Worm (Caenorhabditis elegans) whole organism, mixed stage, embryonic: ENCODE measurements around the gene del-5.

ENCODE experiments used
- M03D4.4 ChIP-seq: sonication (generic microtip); optimal IDR thresholded peaks from 2 replicates; lab custom pipeline; 2017; ENCODE audit warnings: mild to moderate bottlenecking, missing genetic modification characterization, missing compliant biosample characterization
- bed-3 ChIP-seq: fragments of 200-800 bp; sonication (Bioruptor generic); optimal IDR thresholded peaks from 3 replicates; lab custom pipeline; 2018; ENCODE audit warnings: mild to moderate bottlenecking, missing genetic modification characterization, moderate library complexity, missing compliant biosample characterization
- blmp-1 ChIP-seq: fragments of 150-350 bp; optimal IDR thresholded peaks from 2 replicates; lab custom pipeline; 2014; ENCODE audit warnings: missing biosample characterization, missing genetic modification characterization
- ceh-39 ChIP-seq: fragments of 150-350 bp; optimal IDR thresholded peaks from 2 replicates; lab custom pipeline; 2014; ENCODE audit warnings: missing biosample characterization, missing genetic modification characterization
- ceh-43 ChIP-seq: fragments of 200-800 bp; sonication (Bioruptor generic); optimal IDR thresholded peaks from 2 replicates; lab custom pipeline; 2018; ENCODE audit warnings: mild to moderate bottlenecking, missing genetic modification characterization, moderate library complexity, missing compliant biosample characterization
- ces-1 ChIP-seq: fragments of 150-350 bp; optimal IDR thresholded peaks from 2 replicates; lab custom pipeline; 2014; ENCODE audit warnings: missing biosample characterization, missing genetic modification reagents, missing genetic modification characterization
- cnd-1 ChIP-seq: fragments of 200-800 bp; sonication (Bioruptor generic); optimal IDR thresholded peaks from 2 replicates; lab custom pipeline; 2018; ENCODE audit warnings: mild to moderate bottlenecking, missing genetic modification characterization, missing compliant biosample characterization
- drap-1 ChIP-seq: fragments of 200-800 bp; sonication (Bioruptor generic); optimal IDR thresholded peaks from 3 replicates; lab custom pipeline; 2018; ENCODE audit warnings: mild to moderate bottlenecking, missing genetic modification characterization, missing compliant biosample characterization
- elt-1 ChIP-seq: sonication (generic microtip); optimal IDR thresholded peaks from 2 replicates; lab custom pipeline; 2017; ENCODE audit warnings: missing genetic modification characterization, mild to moderate bottlenecking, missing compliant biosample characterization, antibody characterized with exemption, moderate library complexity, borderline replicate concordance; ENCODE audit not compliant: insufficient read depth
- elt-3 ChIP-seq: fragments of 150-350 bp; optimal IDR thresholded peaks from 2 replicates; lab custom pipeline; 2014; ENCODE audit warnings: missing biosample characterization, missing genetic modification characterization
- flh-1 ChIP-seq: fragments of 200-800 bp; sonication (Bioruptor generic); optimal IDR thresholded peaks from 2 replicates; lab custom pipeline; 2018; ENCODE audit warnings: mild to moderate bottlenecking, missing genetic modification characterization, moderate library complexity, missing compliant biosample characterization
- ham-2 ChIP-seq: fragments of 200-800 bp; sonication (Bioruptor generic); optimal IDR thresholded peaks from 2 replicates; lab custom pipeline; 2018; ENCODE audit warnings: mild to moderate bottlenecking, missing genetic modification characterization, missing compliant biosample characterization
- hlh-1 ChIP-seq: fragments of 150-350 bp; optimal IDR thresholded peaks from 2 replicates; lab custom pipeline; 2014; ENCODE audit warnings: missing biosample characterization, missing genetic modification reagents, missing genetic modification characterization
- lin-32 ChIP-seq: fragments of 200-800 bp; sonication (Bioruptor generic); optimal IDR thresholded peaks from 2 replicates; lab custom pipeline; 2018; ENCODE audit warnings: mild to moderate bottlenecking, missing genetic modification characterization, missing compliant biosample characterization
- lsy-2 ChIP-seq: fragments of 150-350 bp; optimal IDR thresholded peaks from 2 replicates; lab custom pipeline; 2014; ENCODE audit warnings: missing biosample characterization, missing genetic modification characterization
- mab-5 ChIP-seq: fragments of 150-350 bp; optimal IDR thresholded peaks from 2 replicates; lab custom pipeline; 2014; ENCODE audit warnings: missing biosample characterization, missing genetic modification characterization
- mep-1 ChIP-seq: fragments of 150-350 bp; optimal IDR thresholded peaks from 2 replicates; lab custom pipeline; 2017; ENCODE audit warnings: missing biosample characterization, missing genetic modification reagents, missing genetic modification characterization, inconsistent platforms
- mls-2 ChIP-seq: sonication (generic microtip); optimal IDR thresholded peaks from 2 replicates; lab custom pipeline; 2016; ENCODE audit warnings: mild to moderate bottlenecking, missing genetic modification characterization, moderate library complexity, missing compliant biosample characterization
- nhr-12 ChIP-seq: fragments of 150-350 bp; optimal IDR thresholded peaks from 2 replicates; lab custom pipeline; 2014; ENCODE audit warnings: missing biosample characterization, missing genetic modification characterization
- nhr-2 ChIP-seq: fragments of 150-350 bp; optimal IDR thresholded peaks from 2 replicates; lab custom pipeline; 2014; ENCODE audit warnings: missing biosample characterization, missing genetic modification characterization
- nhr-28 ChIP-seq: fragments of 150-350 bp; optimal IDR thresholded peaks from 2 replicates; lab custom pipeline; 2014; ENCODE audit warnings: missing biosample characterization, missing genetic modification characterization
- nhr-76 ChIP-seq: sonication (generic microtip); optimal IDR thresholded peaks from 2 replicates; lab custom pipeline; 2017; ENCODE audit warnings: missing biosample characterization, missing genetic modification characterization
- pha-4 ChIP-seq: fragments of 150-350 bp; optimal IDR thresholded peaks from 2 replicates; lab custom pipeline; 2018; ENCODE audit warnings: missing biosample characterization, missing genetic modification reagents, missing genetic modification characterization
- snpc-4 ChIP-seq: fragments of 150-350 bp; optimal IDR thresholded peaks from 2 replicates; lab custom pipeline; 2014; ENCODE audit warnings: missing biosample characterization, missing genetic modification characterization
- sptf-1 ChIP-seq: sonication (generic microtip); optimal IDR thresholded peaks from 2 replicates; lab custom pipeline; 2017; ENCODE audit warnings: mild to moderate bottlenecking, missing genetic modification characterization, moderate library complexity, missing compliant biosample characterization
- tbx-8 ChIP-seq: fragments of 200-800 bp; sonication (Bioruptor generic); optimal IDR thresholded peaks from 2 replicates; lab custom pipeline; 2018; ENCODE audit warnings: mild to moderate bottlenecking, missing genetic modification characterization, moderate library complexity, missing compliant biosample characterization
- unc-120 ChIP-seq: sonication (generic microtip); optimal IDR thresholded peaks from 2 replicates; lab custom pipeline; 2017; ENCODE audit warnings: missing genetic modification characterization, missing compliant biosample characterization; ENCODE audit not compliant: poor library complexity, severe bottlenecking
- unc-39 ChIP-seq: fragments of 150-350 bp; optimal IDR thresholded peaks from 2 replicates; lab custom pipeline; 2014; ENCODE audit warnings: missing biosample characterization, missing genetic modification characterization
- unc-62 ChIP-seq: fragments of 150-350 bp; optimal IDR thresholded peaks from 2 replicates; lab custom pipeline; 2014; ENCODE audit warnings: missing biosample characterization, missing genetic modification reagents, missing genetic modification characterization
- zip-8 ChIP-seq: fragments of 150-350 bp; optimal IDR thresholded peaks from 2 replicates; lab custom pipeline; 2014; ENCODE audit warnings: missing biosample characterization, missing genetic modification characterization
- ztf-11 ChIP-seq: fragments of 150-350 bp; optimal IDR thresholded peaks from 2 replicates; lab custom pipeline; 2014; ENCODE audit warnings: missing biosample characterization, missing genetic modification characterization

The del-5 gene

ce11 chrX:11042777-11043176 lies 34.8 kb upstream of the del-5 start, which contains the start of gene C09F12.3:
Gene C09F12.3, minus strand, starts transcription at chrX:11042877.
- TF ChIP-seq ham-2 (GFP tag; lab: Kevin White, UChicago) (no peak), snpc-4 (tag; lab: Kevin White, UChicago) (no peak), cnd-1 (tag; lab: Kevin White, UChicago) (no peak), zip-8 (tag; lab: Kevin White, UChicago) (no peak), pha-4 (tag; lab: Kevin White, UChicago) (no peak), flh-1 (GFP tag; lab: Kevin White, UChicago) (no peak), lsy-2 (tag; lab: Kevin White, UChicago) (no peak), drap-1 (GFP tag; lab: Kevin White, UChicago) (no peak), nhr-2 (tag; lab: Kevin White, UChicago) (no peak), unc-120 (tag; lab: Kevin White, UChicago) (no peak), unc-39 (no peak), ces-1 (no peak), nhr-12 (no peak), sptf-1 (no peak), nhr-76 (no peak), ceh-43 (GFP tag; lab: Kevin White, UChicago) (no peak), bed-3 (GFP tag; lab: Kevin White, UChicago) (no peak), tbx-8 (GFP tag; lab: Kevin White, UChicago) (no peak), mab-5 (tag; lab: Kevin White, UChicago) (no peak), nhr-28 (tag; lab: Kevin White, UChicago) (no peak)
- TF ChIP-seq, all 35 proteins: peak for 0

ce11 chrX:11038221-11038620 lies 30.2 kb upstream of the del-5 start:
- TF ChIP-seq ces-1 (peak; percentile 70), mls-2 (tag; lab: Kevin White, UChicago) (no peak)

- TF ChIP-seq zip-8 (tag; lab: Kevin White, UChicago): no peak
- no peak for TF ChIP-seq mls-2 (tag; lab: Kevin White, UChicago)
- peak; percentile 85 for TF ChIP-seq ham-2 (GFP tag; lab: Kevin White, UChicago)
- peak; percentile 48 for TF ChIP-seq elt-1 (tag; lab: Kevin White, UChicago)
- no peak for TF ChIP-seq ztf-11
- TF ChIP-seq lsy-2 (tag; lab: Kevin White, UChicago): no peak
- TF ChIP-seq blmp-1: peak; percentile 76
- no peak for TF ChIP-seq flh-1 (GFP tag; lab: Kevin White, UChicago)
- no peak for TF ChIP-seq nhr-2 (tag; lab: Kevin White, UChicago)
Observed at ce11 chrX:11036114-11037087, 28.4 kb upstream of the del-5 start.

ce11 chrX:11035563-11035962 lies 27.6 kb upstream of the del-5 start:
- TF ChIP-seq M03D4.4 (tag; lab: Kevin White, UChicago) (peak; percentile 11), mep-1 (tag; lab: Kevin White, UChicago) (no peak), nhr-2 (tag; lab: Kevin White, UChicago) (no peak), hlh-1 (tag; lab: Kevin White, UChicago) (peak; percentile 98), lin-32 (no peak), cnd-1 (tag; lab: Kevin White, UChicago) (no peak), unc-39 (no peak), elt-3 (tag; lab: Kevin White, UChicago) (no peak), unc-62 (GFP tag; lab: Kevin White, UChicago) (peak; percentile 88), ceh-43 (GFP tag; lab: Kevin White, UChicago) (no peak), unc-120 (tag; lab: Kevin White, UChicago) (peak; percentile 83), ceh-39 (tag; lab: Kevin White, UChicago) (no peak), bed-3 (GFP tag; lab: Kevin White, UChicago) (no peak), mls-2 (tag; lab: Kevin White, UChicago) (no peak)
